Fruit fly (Drosophila melanogaster): Measurements from ENCODE around the gene FMRFaR.

Gene FMRFaR

DNA sequence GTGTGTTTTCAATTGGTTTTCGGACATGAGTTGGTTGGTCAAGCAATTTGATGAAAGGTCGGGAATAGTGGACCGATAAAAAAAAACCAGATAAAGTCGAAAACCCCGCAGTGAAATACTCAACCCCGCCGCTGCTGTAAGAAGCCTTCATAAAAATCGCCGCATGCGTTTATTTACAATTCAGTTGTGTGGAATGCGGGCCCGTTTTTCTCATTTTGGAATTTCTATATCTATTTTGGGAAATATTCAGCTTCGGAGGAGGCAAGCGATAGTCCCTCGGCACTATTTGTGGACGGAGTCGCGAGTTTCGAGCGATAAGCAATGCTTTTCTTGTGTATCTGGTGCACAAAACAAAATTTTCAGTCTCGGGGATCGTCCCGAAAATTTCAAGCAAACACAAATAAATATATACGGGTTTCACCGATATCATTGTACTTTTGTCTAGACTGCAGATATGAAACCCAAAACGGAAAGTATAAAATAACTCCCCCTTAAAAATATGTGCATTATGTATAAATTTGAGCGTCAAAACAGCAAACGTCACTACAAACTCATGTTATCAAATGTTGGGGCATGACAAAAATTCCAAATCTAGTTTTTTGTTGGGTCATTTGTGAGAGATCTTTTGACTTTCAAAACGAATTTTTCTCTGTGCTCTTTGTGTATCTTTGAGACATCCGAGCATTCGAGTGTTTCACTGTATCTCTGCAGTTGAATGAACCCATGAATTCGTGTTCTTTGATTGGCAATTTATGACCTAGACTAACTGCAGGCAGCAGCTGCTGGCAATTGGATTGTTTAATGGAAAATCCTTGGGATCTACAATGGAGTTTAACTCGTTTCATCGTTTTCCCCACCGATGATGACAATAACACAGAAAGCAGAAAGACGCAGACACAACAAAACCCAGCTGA lies 57.7 kb downstream of the FMRFaR start (continued):
- TF ChIP-seq Hr4 (GFP tag; optimal IDR thresholded peaks at IDR 0.05) (peak; percentile 32), fd59A (GFP tag; optimal IDR thresholded peaks at IDR 0.05) (no peak), CG1621 (tag; optimal IDR thresholded peaks at IDR 0.05) (no peak), Hr38 (GFP tag; optimal IDR thresholded peaks at IDR 0.05) (no peak), cyc (GFP tag; optimal IDR thresholded peaks at IDR 0.05) (no peak), eg (GFP tag; IDR thresholded peaks at IDR 0.05) (peak; percentile 29; the same call in 1 of the 3 replicates), CG7368 (GFP tag; optimal IDR thresholded peaks at IDR 0.05) (no peak), CG11902 (GFP tag; optimal IDR thresholded peaks at IDR 0.05) (no peak), Lpt (GFP tag; optimal IDR thresholded peaks at IDR 0.05) (no peak), Hr39 (GFP tag; optimal IDR thresholded peaks at IDR 0.05) (no peak), CG15336 (GFP tag; IDR thresholded peaks at IDR 0.05) (peak; percentile 34), Gug (GFP tag; IDR thresholded peaks at IDR 0.05) (no peak), vri (GFP tag; optimal IDR thresholded peaks at IDR 0.05) (no peak), CG10669 (GFP tag; optimal IDR thresholded peaks at IDR 0.05) (no peak), CG6854 (GFP tag; optimal IDR thresholded peaks at IDR 0.05) (no peak), achi (GFP tag; optimal IDR thresholded peaks at IDR 0.05) (peak; percentile 2), topi (GFP tag; optimal IDR thresholded peaks at IDR 0.05) (peak; percentile 2), CG9139 (GFP tag; optimal IDR thresholded peaks at IDR 0.05) (no peak), CG6276 (GFP tag; optimal IDR thresholded peaks at IDR 0.05) (no peak), fd85E (GFP tag; optimal IDR thresholded peaks at IDR 0.05) (no peak), dac (GFP tag; optimal IDR thresholded peaks at IDR 0.05) (no peak), salr (GFP tag; optimal IDR thresholded peaks at IDR 0.05) (no peak)

DNA sequence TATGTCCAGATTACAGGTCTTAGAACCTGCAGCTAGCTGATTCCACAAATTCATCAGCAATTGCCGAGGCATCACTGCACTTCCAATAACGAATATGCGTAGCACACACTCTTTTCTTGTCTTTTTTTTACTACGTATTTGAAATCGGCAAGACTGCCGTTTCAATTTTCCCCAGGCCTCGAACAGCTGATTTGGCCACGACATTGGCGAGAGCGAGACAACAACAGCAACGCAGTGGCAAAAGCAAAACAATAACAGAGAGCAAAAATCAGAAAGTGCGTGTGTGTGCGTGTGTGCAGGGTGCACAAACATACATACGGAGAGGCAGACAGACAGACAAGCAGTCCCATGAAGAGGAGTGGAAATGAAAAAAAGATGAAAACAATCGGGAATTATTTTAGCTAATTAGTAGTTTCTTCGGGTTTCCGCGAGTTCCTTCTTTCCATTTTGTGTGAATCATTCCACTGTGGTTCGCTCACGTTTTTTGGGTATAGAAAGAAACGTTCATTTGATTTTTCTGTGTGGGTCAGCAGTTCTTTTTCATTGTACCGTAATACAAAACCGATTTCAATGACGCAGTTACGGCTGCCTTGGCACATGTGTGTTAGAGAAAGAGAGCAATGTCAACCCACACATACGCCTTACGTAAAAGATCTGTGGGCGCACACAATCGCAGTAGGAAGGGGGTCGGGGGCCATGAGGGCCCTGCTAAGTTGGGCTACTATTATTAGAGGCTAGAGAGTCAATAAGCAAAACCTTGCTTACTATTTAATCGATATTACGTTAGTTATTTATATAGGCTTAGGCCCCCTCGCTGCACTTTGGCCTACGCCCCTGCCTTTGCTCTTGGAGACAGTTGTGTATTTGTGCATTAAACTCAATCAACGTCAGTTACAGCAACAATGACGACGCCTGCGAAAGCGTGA lies 58.8 kb downstream of the FMRFaR start:
- TF ChIP-seq CG16779 (tag; optimal IDR thresholded peaks at IDR 0.05) (peak; percentile 98), salr (GFP tag; optimal IDR thresholded peaks at IDR 0.05) (peak; percentile 99), esn (GFP tag; optimal IDR thresholded peaks at IDR 0.05) (peak; percentile 100), CG31627 (GFP tag; optimal IDR thresholded peaks at IDR 0.05) (peak; percentile 100), Ets21C (GFP tag; optimal IDR thresholded peaks at IDR 0.05) (peak; percentile 100), Lpt (GFP tag; optimal IDR thresholded peaks at IDR 0.05) (peak; percentile 99), CG6792 (GFP tag; optimal IDR thresholded peaks at IDR 0.05) (peak; percentile 100), pdm3 (GFP tag; optimal IDR thresholded peaks at IDR 0.05) (peak; percentile 100), CG11902 (GFP tag; optimal IDR thresholded peaks at IDR 0.05) (peak; percentile 100), lz (GFP tag; optimal IDR thresholded peaks at IDR 0.05) (peak; percentile 100), Sox15 (GFP tag; optimal IDR thresholded peaks at IDR 0.05) (peak; percentile 100), dsx (GFP tag; optimal IDR thresholded peaks at IDR 0.05; ENCODE audit: poor library complexity, severe bottlenecking) (peak; percentile 96), Smox (GFP tag; optimal IDR thresholded peaks at IDR 0.05) (peak; percentile 100), CG1621 (tag; optimal IDR thresholded peaks at IDR 0.05) (peak; percentile 99), svp (GFP tag) (peak; percentile 100), CG6163 (GFP tag; IDR thresholded peaks at IDR 0.05) (peak; percentile 100), CG7368 (GFP tag; optimal IDR thresholded peaks at IDR 0.05) (peak; percentile 100), vri (GFP tag; optimal IDR thresholded peaks at IDR 0.05) (peak; percentile 100), spab (GFP tag; optimal IDR thresholded peaks at IDR 0.05) (peak; percentile 99), Gug (GFP tag; IDR thresholded peaks at IDR 0.05) (peak; percentile 100), OdsH (GFP tag; optimal IDR thresholded peaks at IDR 0.05) (peak; percentile 100), CG11762 (GFP tag; optimal IDR thresholded peaks at IDR 0.05; ENCODE audit: insufficient read depth) (peak; percentile 99), topi (GFP tag; optimal IDR thresholded peaks at IDR 0.05) (peak; percentile 100), CG4318 (GFP tag; optimal IDR thresholded peaks at IDR 0.05) (peak; percentile 100), CG8319 (GFP tag; optimal IDR thresholded peaks at IDR 0.05) (peak; percentile 100), Eip93F (GFP tag; optimal IDR thresholded peaks at IDR 0.05) (peak; percentile 99), CG8119 (GFP tag; IDR thresholded peaks at IDR 0.05) (peak; percentile 100), Eip75B (GFP tag; optimal IDR thresholded peaks at IDR 0.05) (peak; percentile 100), CG34406 (GFP tag; optimal IDR thresholded peaks at IDR 0.05) (peak; percentile 100), CG9139 (GFP tag; optimal IDR thresholded peaks at IDR 0.05) (peak; percentile 95), CG11294 (GFP tag; IDR thresholded peaks at IDR 0.05) (peak; percentile 100), cyc (GFP tag; optimal IDR thresholded peaks at IDR 0.05) (peak; percentile 100), CG6276 (GFP tag; optimal IDR thresholded peaks at IDR 0.05) (peak; percentile 99), eg (GFP tag; IDR thresholded peaks at IDR 0.05) (peak; percentile 100), Sox14 (GFP tag; optimal IDR thresholded peaks at IDR 0.05) (peak; percentile 100)
